Comparison of ENCODE assay signal across 3 worm cellular contexts in the genomic region with DNA sequence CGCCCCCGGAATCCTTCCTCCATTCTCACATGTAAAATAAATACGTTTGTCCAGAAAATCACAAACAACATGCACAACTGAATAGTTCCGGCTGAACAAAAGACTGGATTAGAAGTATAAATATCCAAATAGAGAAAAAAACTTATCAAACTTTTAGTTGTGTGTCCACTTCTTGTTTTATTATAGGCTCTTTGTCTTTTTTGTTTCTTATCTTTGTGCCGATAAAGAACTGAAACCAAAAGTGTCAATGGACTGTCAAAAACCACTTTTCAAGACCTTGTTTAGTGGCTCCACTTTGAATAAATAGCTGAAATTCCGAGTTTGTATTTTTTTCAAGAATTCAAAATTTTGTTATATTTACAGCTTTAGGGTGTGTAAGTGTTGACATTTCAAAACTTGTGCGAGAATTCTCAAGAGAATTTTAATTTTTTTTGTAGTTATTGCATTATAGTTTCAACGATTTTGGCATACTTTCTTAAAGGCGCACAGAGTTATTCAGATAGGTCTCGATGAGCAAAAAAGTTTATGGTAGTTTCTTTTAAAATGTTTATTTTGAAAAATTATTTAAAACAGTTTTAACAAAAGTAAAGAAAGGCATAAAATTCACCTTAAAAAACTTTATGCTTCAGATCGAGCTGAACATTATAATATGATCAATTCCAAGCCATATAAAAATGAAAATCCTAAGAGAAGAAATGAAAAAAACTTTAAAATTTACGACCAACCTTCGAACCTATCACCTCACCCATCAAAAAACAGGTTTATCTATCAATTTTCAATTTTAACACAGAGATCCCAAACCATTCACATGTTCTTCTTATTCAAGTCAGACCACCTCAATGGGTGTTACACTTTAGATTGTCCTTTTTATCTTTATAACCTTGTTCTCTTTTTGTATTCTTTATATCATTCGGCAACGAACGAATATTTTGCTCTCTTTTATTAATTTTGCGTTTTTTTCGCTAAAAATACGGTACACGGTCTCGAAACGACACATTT.
TF ChIP-seq lines count a peak whose summit lies in the region.

No protein-coding gene starts in this region.

TF ChIP-seq in whole organism, L1 larva, 84 proteins besides CTCF, POLR2A, EP300 and RAD21 (continued from another document):
- TF ChIP-seq nhr-71 (tag; optimal IDR thresholded peaks at IDR 0.05; lab: Kevin White, UChicago), result no peak
- TF ChIP-seq ets-5 (GFP tag; IDR thresholded peaks at IDR 0.05; lab: Robert Waterston, UW), result no peak
- TF ChIP-seq lin-35 (GFP tag; optimal IDR thresholded peaks at IDR 0.05; lab: Kevin White, UChicago), result peak in 1 of 2 experiments; percentile 12
- no peak for TF ChIP-seq nhr-12 (tag; optimal IDR thresholded peaks at IDR 0.05; lab: Kevin White, UChicago)
- TF ChIP-seq nhr-20 (tag; optimal IDR thresholded peaks at IDR 0.05; lab: Kevin White, UChicago), result no peak
- TF ChIP-seq elt-2 (tag; optimal IDR thresholded peaks at IDR 0.05; lab: Kevin White, UChicago), result peak; percentile 58
- TF ChIP-seq efl-1 (optimal IDR thresholded peaks at IDR 0.05; lab: Kevin White, UChicago), result no peak
- TF ChIP-seq efl-1 (GFP tag; optimal IDR thresholded peaks at IDR 0.05 in 1 of 2; lab: Kevin White, UChicago), result peak in 1 of 2 experiments; percentile 34
- peak; percentile 31 for TF ChIP-seq lin-14 (GFP tag; optimal IDR thresholded peaks at IDR 0.05; lab: Kevin White, UChicago)
- no peak for TF ChIP-seq nhr-84 (tag; optimal IDR thresholded peaks at IDR 0.05; lab: Kevin White, UChicago)

TF ChIP-seq in whole organism, L4 larva, 104 proteins besides CTCF, POLR2A, EP300 and RAD21 (continued from another document):
- TF ChIP-seq nhr-48 (tag; optimal IDR thresholded peaks at IDR 0.05; lab: Kevin White, UChicago), result peak; percentile 25
- TF ChIP-seq nhr-77 (tag; optimal IDR thresholded peaks at IDR 0.05; lab: Kevin White, UChicago), result peak; percentile 11
- TF ChIP-seq dve-1 (tag; optimal IDR thresholded peaks at IDR 0.05; lab: Kevin White, UChicago; ENCODE audit: insufficient read depth), result peak; percentile 62
- TF ChIP-seq attf-4 (tag; optimal IDR thresholded peaks at IDR 0.05; lab: Kevin White, UChicago), result no peak
- peak; percentile 83 for TF ChIP-seq dmd-6 (GFP tag; IDR thresholded peaks at IDR 0.05; lab: Robert Waterston, UW)
- no peak for TF ChIP-seq Y5F2A.4 (GFP tag; optimal IDR thresholded peaks at IDR 0.05; lab: Kevin White, UChicago)
- TF ChIP-seq nhr-42 (GFP tag; IDR thresholded peaks at IDR 0.05; lab: Robert Waterston, UW), result no peak
- peak; percentile 72 for TF ChIP-seq aha-1 (tag; lab: Kevin White, UChicago)
- TF ChIP-seq pqm-1 (tag; optimal IDR thresholded peaks at IDR 0.05; lab: Kevin White, UChicago), result peak; percentile 59
- peak in 1 of 2 experiments; percentile 20 for TF ChIP-seq lsy-2 (tag; optimal IDR thresholded peaks at IDR 0.05; lab: Kevin White, UChicago)
- TF ChIP-seq egl-27 (tag; optimal IDR thresholded peaks at IDR 0.05; lab: Kevin White, UChicago), result no peak
- TF ChIP-seq mdt-29 (GFP tag; IDR thresholded peaks at IDR 0.05; lab: Robert Waterston, UW), result no peak
- no peak for TF ChIP-seq nhr-10 (tag; optimal IDR thresholded peaks at IDR 0.05; lab: Kevin White, UChicago)
- TF ChIP-seq mep-1 (tag; optimal IDR thresholded peaks at IDR 0.05; lab: Kevin White, UChicago), result peak; percentile 50
- TF ChIP-seq tra-1 (GFP tag; IDR thresholded peaks at IDR 0.05; lab: Robert Waterston, UW), result peak; percentile 45; the same call in 1 of the 2 replicates
- no peak for TF ChIP-seq jun-1 (tag; optimal IDR thresholded peaks at IDR 0.05; lab: Kevin White, UChicago)
- peak; percentile 6 for TF ChIP-seq hlh-30 (tag; optimal IDR thresholded peaks at IDR 0.05; lab: Kevin White, UChicago; ENCODE audit: insufficient read depth)
- TF ChIP-seq arid-1 (GFP tag; conservative IDR thresholded peaks at IDR 0.05; lab: Robert Waterston, UW), result no peak
- no peak for TF ChIP-seq mdl-1 (tag; optimal IDR thresholded peaks at IDR 0.05; lab: Kevin White, UChicago)
- no peak for TF ChIP-seq unc-130 (GFP tag; optimal IDR thresholded peaks at IDR 0.05; lab: Kevin White, UChicago)
- peak; percentile 16 for TF ChIP-seq mes-2 (tag; optimal IDR thresholded peaks at IDR 0.05; lab: Kevin White, UChicago; ENCODE audit: poor library complexity, severe bottlenecking)
- 0 out of 2 replicates have a peak, but pooled peaks have one; percentile 8 for TF ChIP-seq ctbp-1 (GFP tag; IDR thresholded peaks at IDR 0.05; lab: Robert Waterston, UW)
TF ChIP-seq in whole organism, L4 larva: peak in this region for 20.

TF ChIP-seq in whole organism, young adult, 124 proteins besides CTCF, POLR2A, EP300 and RAD21 (continued from another document):
- peak; percentile 70 for TF ChIP-seq Y53G8AR.9 (GFP tag; conservative IDR thresholded peaks at IDR 0.05; lab: Robert Waterston, UW)
- no peak for TF ChIP-seq sea-2 (GFP tag; IDR thresholded peaks at IDR 0.05; lab: Robert Waterston, UW)
- no peak for TF ChIP-seq atf-7 (tag; optimal IDR thresholded peaks at IDR 0.05; lab: Kevin White, UChicago)
- TF ChIP-seq pbrm-1 (GFP tag; IDR thresholded peaks at IDR 0.05; lab: Robert Waterston, UW), result no peak
- TF ChIP-seq hmg-1.2 (GFP tag; IDR thresholded peaks at IDR 0.05; lab: Robert Waterston, UW), result no peak
- peak; percentile 24 for TF ChIP-seq lin-54 (GFP tag; optimal IDR thresholded peaks at IDR 0.05; lab: Kevin White, UChicago)
- no peak for TF ChIP-seq akir-1 (GFP tag; optimal IDR thresholded peaks at IDR 0.05; lab: Kevin White, UChicago)
- no peak for TF ChIP-seq ztf-28 (GFP tag; IDR thresholded peaks at IDR 0.05; lab: Robert Waterston, UW)
- no peak for TF ChIP-seq attf-6 (GFP tag; IDR thresholded peaks at IDR 0.05; lab: Robert Waterston, UW)
- TF ChIP-seq cebp-1 (GFP tag; IDR thresholded peaks at IDR 0.05; lab: Robert Waterston, UW), result no peak
- TF ChIP-seq cebp-1 (tag; optimal IDR thresholded peaks at IDR 0.05; lab: Kevin White, UChicago), result peak; percentile 5
- TF ChIP-seq ztf-18 (tag; optimal IDR thresholded peaks at IDR 0.05; lab: Kevin White, UChicago), result no peak
